Worm (Caenorhabditis elegans): Measurements from ENCODE around the gene cpna-1.

DNA sequence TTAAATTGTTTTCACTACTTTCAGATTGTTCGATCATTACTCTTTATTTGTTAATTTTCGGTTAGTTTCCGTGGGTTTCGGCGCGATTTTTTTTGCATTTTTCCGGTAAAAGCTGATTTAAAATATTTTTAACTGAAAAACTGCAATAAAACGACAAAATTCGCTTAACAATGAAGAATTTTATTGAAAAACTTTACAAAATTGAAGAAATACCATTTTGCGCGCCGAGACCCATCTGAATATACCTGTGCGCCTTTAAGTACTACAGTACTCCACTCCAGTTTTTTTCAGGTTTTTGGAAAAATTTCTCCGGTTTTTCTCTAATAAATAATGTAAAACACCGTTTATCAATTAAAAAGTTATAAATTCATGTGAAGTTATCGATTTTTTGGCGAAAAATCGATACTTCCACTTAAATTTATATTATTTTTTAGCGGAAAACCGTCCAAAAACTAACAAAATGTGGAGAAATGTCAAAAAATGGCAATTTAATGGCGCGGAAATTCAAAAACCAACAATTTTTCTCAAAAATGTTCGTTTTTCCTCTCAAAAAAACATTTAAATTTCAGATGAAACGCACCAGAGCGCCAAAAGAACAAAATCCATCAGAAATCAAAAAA, 44.5 kb downstream of the cpna-1 start, which contains the start of gene C16A11.10:
- TF ChIP-seq C08G9.2 (tag; optimal IDR thresholded peaks at IDR 0.05) (no peak), nfya-1 (tag; optimal IDR thresholded peaks at IDR 0.05) (no peak), F13H6.1 (tag; optimal IDR thresholded peaks at IDR 0.05) (no peak), ceh-6 (GFP tag; optimal IDR thresholded peaks at IDR 0.05) (no peak), sox-4 (tag; optimal IDR thresholded peaks at IDR 0.05) (no peak), ztf-16 (tag; optimal IDR thresholded peaks at IDR 0.05) (no peak)
